Fruit fly (Drosophila melanogaster): ENCODE results near the gene CG6769.

Gene CG6769

dm6 chrX:17873329-17873728, 12.5 kb downstream of the CG6769 start:
- no peak for TF ChIP-seq HLH106 (tag; optimal IDR thresholded peaks at IDR 0.05)
- no peak for TF ChIP-seq Mio (GFP tag; optimal IDR thresholded peaks at IDR 0.05)
- no peak for TF ChIP-seq tai (GFP tag; optimal IDR thresholded peaks at IDR 0.05)
- TF ChIP-seq Rel (GFP tag; optimal IDR thresholded peaks at IDR 0.05) = no peak
- TF ChIP-seq Rel (tag; optimal IDR thresholded peaks at IDR 0.05) = no peak
- no peak for TF ChIP-seq br (GFP tag; optimal IDR thresholded peaks at IDR 0.05)
- TF ChIP-seq rgr (GFP tag; optimal IDR thresholded peaks at IDR 0.05) = no peak
- TF ChIP-seq sv (GFP tag; optimal IDR thresholded peaks at IDR 0.05) = no peak
- TF ChIP-seq pan (optimal IDR thresholded peaks at IDR 0.05) = no peak
- no peak for TF ChIP-seq dl (GFP tag; optimal IDR thresholded peaks at IDR 0.05; ENCODE audit: insufficient read depth in 1 of 2, partially characterized antibody in 2 of 2)
- no peak for TF ChIP-seq OdsH (GFP tag; optimal IDR thresholded peaks at IDR 0.05)
- TF ChIP-seq Dfd (GFP tag; optimal IDR thresholded peaks at IDR 0.05) = no peak
- TF ChIP-seq foxo (GFP tag; optimal IDR thresholded peaks at IDR 0.05) = no peak
- no peak for TF ChIP-seq CG9705 (GFP tag; optimal IDR thresholded peaks at IDR 0.05)
- TF ChIP-seq Jra (GFP tag; optimal IDR thresholded peaks at IDR 0.05) = no peak
- no peak for TF ChIP-seq dmrt93B (GFP tag; optimal IDR thresholded peaks at IDR 0.05)
- TF ChIP-seq Myc (optimal IDR thresholded peaks at IDR 0.05) = no peak
- no peak for TF ChIP-seq jim (GFP tag; optimal IDR thresholded peaks at IDR 0.05)
- no peak for TF ChIP-seq fru (GFP tag; optimal IDR thresholded peaks at IDR 0.05)
- no peak for TF ChIP-seq Hr78 (GFP tag; optimal IDR thresholded peaks at IDR 0.05)
- TF ChIP-seq woc (GFP tag; optimal IDR thresholded peaks at IDR 0.05) = no peak

- TF ChIP-seq fru (GFP tag; optimal IDR thresholded peaks at IDR 0.05) (peak; percentile 10), h (GFP tag; optimal IDR thresholded peaks at IDR 0.05) (peak; percentile 2), Rel (GFP tag; optimal IDR thresholded peaks at IDR 0.05) (no peak), Rel (tag; optimal IDR thresholded peaks at IDR 0.05) (peak; percentile 80), usp (GFP tag; optimal IDR thresholded peaks at IDR 0.05) (no peak), foxo (GFP tag; optimal IDR thresholded peaks at IDR 0.05) (peak in 1 of 2 experiments; percentile 49), woc (GFP tag; optimal IDR thresholded peaks at IDR 0.05) (no peak), psq (GFP tag; optimal IDR thresholded peaks at IDR 0.05) (peak; percentile 27)
Observed at dm6 chrX:17875014-17875589, 14.3 kb downstream of the CG6769 start.

- TF ChIP-seq OdsH (GFP tag; optimal IDR thresholded peaks at IDR 0.05) (no peak), Rel (GFP tag; optimal IDR thresholded peaks at IDR 0.05) (no peak), Rel (tag; optimal IDR thresholded peaks at IDR 0.05) (peak; percentile 1), sv (GFP tag; optimal IDR thresholded peaks at IDR 0.05) (no peak)
Observed at dm6 chrX:17875695-17876094, 14.9 kb downstream of the CG6769 start.

- TF ChIP-seq Rel (GFP tag; optimal IDR thresholded peaks at IDR 0.05) = no peak
- peak; percentile 96 for TF ChIP-seq Rel (tag; optimal IDR thresholded peaks at IDR 0.05)
- TF ChIP-seq foxo (GFP tag; optimal IDR thresholded peaks at IDR 0.05) = no peak
- TF ChIP-seq CrebA (GFP tag; optimal IDR thresholded peaks at IDR 0.05; ENCODE audit: borderline replicate concordance) = no peak
Observed at dm6 chrX:17876518-17876917, 15.7 kb downstream of the CG6769 start.

- TF ChIP-seq Jra (GFP tag; optimal IDR thresholded peaks at IDR 0.05) = no peak
- no peak for TF ChIP-seq Rel (GFP tag; optimal IDR thresholded peaks at IDR 0.05)
- peak; percentile 56 for TF ChIP-seq Rel (tag; optimal IDR thresholded peaks at IDR 0.05)
- TF ChIP-seq dsf (GFP tag; optimal IDR thresholded peaks at IDR 0.05; ENCODE audit: borderline replicate concordance) = no peak
- no peak for TF ChIP-seq Hr83 (GFP tag; optimal IDR thresholded peaks at IDR 0.05; ENCODE audit: poor library complexity, severe bottlenecking)
- TF ChIP-seq Hnf4 (GFP tag; optimal IDR thresholded peaks at IDR 0.05) = no peak
- no peak for TF ChIP-seq Dfd (GFP tag; optimal IDR thresholded peaks at IDR 0.05)
- TF ChIP-seq CG32264 (GFP tag; optimal IDR thresholded peaks at IDR 0.05) = no peak
Observed at dm6 chrX:17877974-17878373, 17.2 kb downstream of the CG6769 start.

- TF ChIP-seq N (GFP tag; optimal IDR thresholded peaks at IDR 0.05) = no peak
- peak; percentile 40 for TF ChIP-seq Vsx2 (GFP tag; optimal IDR thresholded peaks at IDR 0.05; ENCODE audit: partially characterized antibody)
- TF ChIP-seq Rel (GFP tag; optimal IDR thresholded peaks at IDR 0.05) = peak; percentile 26
- TF ChIP-seq Rel (tag; optimal IDR thresholded peaks at IDR 0.05) = peak; percentile 43
- TF ChIP-seq Hnf4 (GFP tag; optimal IDR thresholded peaks at IDR 0.05) = no peak
- no peak for TF ChIP-seq dsf (GFP tag; optimal IDR thresholded peaks at IDR 0.05; ENCODE audit: borderline replicate concordance)
- no peak for TF ChIP-seq foxo (GFP tag; optimal IDR thresholded peaks at IDR 0.05)
- TF ChIP-seq fru (GFP tag; optimal IDR thresholded peaks at IDR 0.05) = no peak
- TF ChIP-seq Myc (optimal IDR thresholded peaks at IDR 0.05) = no peak
- no peak for TF ChIP-seq lola (GFP tag; optimal IDR thresholded peaks at IDR 0.05)
- TF ChIP-seq Dfd (GFP tag; optimal IDR thresholded peaks at IDR 0.05) = no peak
- TF ChIP-seq sage (GFP tag; optimal IDR thresholded peaks at IDR 0.05) = peak; percentile 67
- no peak for TF ChIP-seq psq (GFP tag; optimal IDR thresholded peaks at IDR 0.05)
- TF ChIP-seq dmrt93B (GFP tag; optimal IDR thresholded peaks at IDR 0.05) = no peak
- TF ChIP-seq Hr78 (GFP tag; optimal IDR thresholded peaks at IDR 0.05) = no peak
- TF ChIP-seq Abd-B (GFP tag; optimal IDR thresholded peaks at IDR 0.05) = no peak
- peak; percentile 79 for TF ChIP-seq CrebA (GFP tag; optimal IDR thresholded peaks at IDR 0.05; ENCODE audit: borderline replicate concordance)
- no peak for TF ChIP-seq Jra (GFP tag; optimal IDR thresholded peaks at IDR 0.05)
- TF ChIP-seq jim (GFP tag; optimal IDR thresholded peaks at IDR 0.05) = peak; percentile 94
- no peak for TF ChIP-seq tai (GFP tag; optimal IDR thresholded peaks at IDR 0.05)
- peak; percentile 92 for TF ChIP-seq Dif (GFP tag; optimal IDR thresholded peaks at IDR 0.05; ENCODE audit: partially characterized antibody)
- TF ChIP-seq Sp1 (GFP tag; optimal IDR thresholded peaks at IDR 0.05) = peak; percentile 11
- TF ChIP-seq sv (GFP tag; optimal IDR thresholded peaks at IDR 0.05) = no peak
- no peak for TF ChIP-seq OdsH (GFP tag; optimal IDR thresholded peaks at IDR 0.05)
- TF ChIP-seq dl (GFP tag; optimal IDR thresholded peaks at IDR 0.05; ENCODE audit: insufficient read depth in 1 of 2, partially characterized antibody in 2 of 2) = peak; percentile 31 to 68
- TF ChIP-seq Mio (GFP tag; optimal IDR thresholded peaks at IDR 0.05) = no peak
- TF ChIP-seq h (GFP tag; optimal IDR thresholded peaks at IDR 0.05) = peak; percentile 72
Observed at dm6 chrX:17878632-17879033, 17.8 kb downstream of the CG6769 start.

Data from whole organism, wandering third instar larva.